Fruit fly (Drosophila melanogaster) Kc167 (cell line): ENCODE measurements around the gene CG13380.

ENCODE experiments used
- Myc ChIP-seq: fragments of >200 bp; optimal IDR thresholded peaks from 2 replicates; lab custom pipeline; 2017; ENCODE audit warnings: missing external identifiers
- Sin3A ChIP-seq: fragments of >200 bp; optimal IDR thresholded peaks from 2 replicates; lab custom pipeline; 2018; ENCODE audit warnings: missing external identifiers
- h ChIP-seq: fragments of >200 bp; optimal IDR thresholded peaks from 3 replicates; lab custom pipeline; 2018; ENCODE audit warnings: missing external identifiers
- insv ChIP-seq: fragments of >200 bp; optimal IDR thresholded peaks from 3 replicates; lab custom pipeline; 2018; ENCODE audit warnings: missing external identifiers
- psq ChIP-seq: fragments of >200 bp; optimal IDR thresholded peaks from 2 replicates; lab custom pipeline; 2017; ENCODE audit warnings: missing external identifiers
- ttk ChIP-seq: sonication (Bioruptor generic); optimal IDR thresholded peaks from 2 replicates; lab custom pipeline; 2017; ENCODE audit warnings: missing external identifiers

Gene CG13380

DNA sequence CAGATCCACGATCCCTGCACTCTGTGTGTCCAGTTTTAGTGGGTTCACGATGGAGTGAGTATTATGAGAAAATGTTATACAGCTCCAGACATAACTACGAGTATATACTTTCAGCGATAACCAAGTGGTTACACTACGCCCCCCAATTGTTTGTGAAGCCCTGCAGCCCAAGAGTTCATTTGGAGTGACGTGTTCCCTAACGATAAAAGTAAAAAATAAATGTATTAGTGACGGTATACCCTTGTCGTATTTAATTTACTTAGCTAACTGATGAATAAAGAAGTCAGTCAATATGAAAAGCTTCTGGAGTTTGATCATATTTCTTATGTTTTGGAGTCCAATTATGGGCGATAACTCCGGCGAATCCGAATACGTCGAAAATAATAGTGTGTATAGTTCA is 10.6 kb downstream of the CG13380 start, which contains the start of gene CG18231:
Gene CG18231 (plus strand): TSS at position 301 of the 400 bp plus-strand sequence.
- TF ChIP-seq psq: no peak
- no peak for TF ChIP-seq Sin3A (lab: Kevin White, UChicago)
- no peak for TF ChIP-seq h
- no peak for TF ChIP-seq Myc (lab: Kevin White, UChicago)
- TF ChIP-seq ttk (lab: Kevin White, UChicago): no peak
- no peak for TF ChIP-seq insv (lab: Kevin White, UChicago)

DNA sequence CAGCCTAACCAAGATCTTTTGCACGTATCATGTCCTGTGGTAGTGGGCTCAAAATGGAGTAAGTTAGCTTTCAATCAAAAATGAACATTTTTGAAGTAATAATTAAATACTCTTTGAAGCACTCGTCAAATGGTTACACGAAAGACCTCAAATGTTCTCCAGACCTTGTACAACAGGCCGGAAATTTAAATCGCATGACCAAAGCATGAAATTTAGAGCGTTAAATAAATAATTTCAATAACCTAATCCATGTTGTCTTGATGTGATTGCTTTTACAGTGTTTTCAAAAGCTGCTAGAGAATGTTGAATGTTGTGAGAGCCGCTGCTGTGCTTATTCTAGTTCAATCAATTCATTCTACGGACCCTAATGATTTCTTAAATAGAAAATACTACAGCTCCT is 12.6 kb downstream of the CG13380 start, which contains the start of gene CG18233:
Gene CG18233 (plus strand): TSS at position 301 of the 400 bp plus-strand sequence.
- TF ChIP-seq Myc (lab: Kevin White, UChicago) (no peak), h (no peak), insv (lab: Kevin White, UChicago) (no peak), Sin3A (lab: Kevin White, UChicago) (no peak), ttk (lab: Kevin White, UChicago) (no peak), psq (no peak)

DNA sequence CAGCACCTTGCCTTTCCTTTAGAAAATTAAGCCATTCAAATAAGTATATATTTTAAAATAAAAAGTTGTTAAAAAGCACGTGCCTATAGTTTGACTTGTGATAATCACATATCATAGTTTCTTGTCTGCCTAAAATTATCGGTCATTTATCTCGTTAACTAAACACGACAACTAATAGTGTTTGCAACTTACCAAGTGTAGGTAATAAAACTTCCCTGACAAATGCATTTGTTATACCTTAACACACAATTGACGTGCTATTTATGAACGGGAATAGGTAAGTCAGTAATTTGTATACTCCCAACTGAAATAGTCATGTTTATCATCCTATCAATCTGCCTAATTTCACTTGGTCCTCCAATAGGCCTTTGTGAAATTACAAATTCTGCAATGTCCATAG is 14.6 kb downstream of the CG13380 start, which contains the start of gene CG18234:
Gene CG18234 (plus strand): TSS at position 301 of the 400 bp plus-strand sequence.
- TF ChIP-seq insv (lab: Kevin White, UChicago) (no peak), Myc (lab: Kevin White, UChicago) (no peak), Sin3A (lab: Kevin White, UChicago) (no peak), h (no peak), ttk (lab: Kevin White, UChicago) (no peak), psq (no peak)

DNA sequence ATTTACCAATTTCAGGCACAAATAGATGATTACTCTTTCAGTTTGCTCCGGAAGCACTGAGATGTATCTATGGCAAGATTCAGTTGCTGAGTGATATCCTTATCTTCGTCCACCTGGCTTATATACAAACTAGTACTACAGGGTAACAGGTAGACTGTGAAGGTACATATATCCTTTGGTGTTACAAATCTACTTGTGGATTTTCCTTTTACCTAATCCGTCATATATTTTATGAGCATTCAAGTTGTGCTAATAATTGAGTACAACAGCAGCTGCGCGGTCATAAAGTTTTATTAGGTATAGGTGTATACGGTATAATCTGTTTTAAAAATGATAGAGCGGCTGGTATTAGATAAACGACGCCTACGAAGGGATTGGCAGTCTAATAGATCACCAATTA is 24.1 kb downstream of the CG13380 start, which contains the start of gene term:
Gene term (minus strand): TSS at position 101 of the 400 bp plus-strand sequence.
- TF ChIP-seq ttk (lab: Kevin White, UChicago): no peak
- no peak for TF ChIP-seq psq
- no peak for TF ChIP-seq insv (lab: Kevin White, UChicago)
- no peak for TF ChIP-seq Myc (lab: Kevin White, UChicago)
- no peak for TF ChIP-seq Sin3A (lab: Kevin White, UChicago)
- no peak for TF ChIP-seq h

DNA sequence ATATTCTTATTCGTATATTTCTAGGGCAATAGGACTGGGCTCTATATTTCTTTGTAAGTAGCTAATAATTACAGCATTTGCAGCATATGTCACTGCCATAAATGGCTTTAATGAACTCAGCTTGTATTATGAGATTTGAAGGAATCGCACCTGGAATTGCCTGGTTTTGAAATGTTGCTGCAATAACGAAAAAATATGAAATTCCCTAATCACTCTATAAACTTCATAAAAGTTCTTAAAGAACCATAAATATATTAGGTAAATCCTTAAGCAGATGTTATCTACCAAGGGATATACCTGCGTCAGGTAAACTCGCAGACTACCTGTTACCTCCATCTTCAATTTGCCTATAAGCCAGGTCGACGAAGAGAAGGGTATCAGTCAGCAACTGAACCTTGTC is 29.4 kb downstream of the CG13380 start, which contains the start of gene CG7271:
Gene CG7271 (plus strand): TSS at position 373 of the 400 bp plus-strand sequence.
- TF ChIP-seq psq (no peak), ttk (lab: Kevin White, UChicago) (no peak), Sin3A (lab: Kevin White, UChicago) (no peak)

DNA sequence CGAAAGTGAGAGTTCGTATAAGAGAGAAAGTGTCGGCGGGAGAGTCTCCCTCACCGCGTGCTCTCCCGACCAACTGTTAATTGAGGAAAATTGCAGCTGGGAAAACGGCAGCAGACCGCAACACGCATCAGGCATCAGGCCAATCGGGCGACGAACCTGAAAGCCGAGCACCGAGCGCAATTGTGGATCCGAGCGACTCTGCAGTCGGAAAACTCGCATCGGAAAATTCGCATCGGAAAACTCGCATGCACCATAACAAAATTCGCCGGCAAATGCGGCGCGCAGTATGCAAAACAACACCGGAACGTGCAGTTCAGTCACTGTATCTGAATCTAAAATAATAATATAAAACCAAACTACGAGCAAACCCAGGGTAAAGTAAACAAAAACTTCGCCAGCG is 57.8 kb downstream of the CG13380 start, which contains the start of gene AstC-R1:
Gene AstC-R1 (plus strand): TSS at position 301 of the 400 bp plus-strand sequence.
- no peak for TF ChIP-seq h
- TF ChIP-seq ttk (lab: Kevin White, UChicago): no peak
